Worm (Caenorhabditis elegans) whole organism, young adult: ENCODE measurements around the gene his-40.

Experiments
- B0035.1 ChIP-seq: sonication (generic microtip); optimal IDR thresholded peaks from 2 replicates; lab custom pipeline; 2016; ENCODE audit warnings: missing genetic modification characterization, mild to moderate bottlenecking, missing compliant biosample characterization, missing genotype, missing genetic modification reagents
- B0336.3 ChIP-seq: fragments of 200-800 bp; sonication (Bioruptor generic); IDR thresholded peaks from 2 replicates; pipeline ENCODE4 v1.3.6; 2022; ENCODE audit warnings: missing genetic modification characterization, missing compliant biosample characterization
- F52B5.7 ChIP-seq: sonication (generic microtip); optimal IDR thresholded peaks from 2 replicates; lab custom pipeline; 2016; ENCODE audit warnings: mild to moderate bottlenecking, missing genetic modification characterization, missing compliant biosample characterization
- F55B11.4 ChIP-seq: sonication (generic microtip); optimal IDR thresholded peaks from 2 replicates; lab custom pipeline; 2016; ENCODE audit warnings: missing compliant biosample characterization, missing genetic modification characterization, borderline replicate concordance; ENCODE audit not compliant: insufficient read depth
- Y53G8AR.9 ChIP-seq: fragments of 200-800 bp; sonication (Bioruptor generic); conservative IDR thresholded peaks from 2 replicates; pipeline ENCODE4 v1.3.6; 2022; ENCODE audit warnings: missing genetic modification reagents, missing genetic modification characterization, missing compliant biosample characterization
- Y67H2A.10 ChIP-seq: fragments of 200-800 bp; sonication (Bioruptor generic); conservative IDR thresholded peaks from 2 replicates; pipeline ENCODE4 v1.3.6; 2022; ENCODE audit warnings: missing genetic modification reagents, missing genetic modification characterization, missing compliant biosample characterization
- Y95B8A.8 ChIP-seq: fragments of 200-800 bp; sonication (Bioruptor generic); IDR thresholded peaks from 2 replicates; pipeline ENCODE4 v1.3.6; 2022; ENCODE audit warnings: missing genetic modification reagents, missing genetic modification characterization, missing compliant biosample characterization
- ZK185.1 ChIP-seq: sonication (generic microtip); optimal IDR thresholded peaks from 2 replicates; lab custom pipeline; 2016; ENCODE audit warnings: mild to moderate bottlenecking, missing genetic modification characterization, missing compliant biosample characterization; ENCODE audit not compliant: poor library complexity, severe bottlenecking
- aptf-2 ChIP-seq: fragments of 200-800 bp; sonication (Bioruptor generic); conservative IDR thresholded peaks from 2 replicates; pipeline ENCODE4 v1.3.6; 2022; ENCODE audit warnings: missing genetic modification reagents, missing genetic modification characterization, missing compliant biosample characterization
- aptf-3 ChIP-seq: fragments of 200-800 bp; sonication (Bioruptor generic); IDR thresholded peaks from 2 replicates; pipeline ENCODE4 v1.3.6; 2022; ENCODE audit warnings: missing genetic modification characterization, missing compliant biosample characterization
- atf-7 ChIP-seq: sonication (generic microtip); optimal IDR thresholded peaks from 2 replicates; lab custom pipeline; 2017; ENCODE audit warnings: mild to moderate bottlenecking, missing genetic modification characterization, missing compliant biosample characterization
- attf-3 ChIP-seq: fragments of 200-800 bp; sonication (Bioruptor generic); conservative IDR thresholded peaks from 2 replicates; pipeline ENCODE4 v1.3.6; 2022; ENCODE audit warnings: missing genetic modification reagents, missing genetic modification characterization, missing compliant biosample characterization
- attf-6 ChIP-seq: fragments of 200-800 bp; sonication (Bioruptor generic); IDR thresholded peaks from 2 replicates; pipeline ENCODE4 v1.3.6; 2022; ENCODE audit warnings: missing genetic modification reagents, missing genetic modification characterization, missing compliant biosample characterization
- bed-1 ChIP-seq: fragments of 200-800 bp; sonication (Bioruptor generic); IDR thresholded peaks from 2 replicates; pipeline ENCODE4 v1.3.6; 2022; ENCODE audit warnings: missing genetic modification reagents, missing genetic modification characterization, missing compliant biosample characterization
- cebp-1 ChIP-seq, 2 experiments: fragments of 200-800 bp in 1 of 2; sonication (Bioruptor generic) in 1 of 2; sonication (generic microtip) in 1 of 2; IDR thresholded peaks in 1 of 2; optimal IDR thresholded peaks in 1 of 2; 2 replicates each; pipeline versions ENCODE4 v1.3.6 to Lab custom; 2017 to 2022; ENCODE audit warnings: missing compliant biosample characterization in 2 of 2, missing genetic modification characterization in 2 of 2, mild to moderate bottlenecking in 1 of 2, missing genetic modification reagents in 1 of 2, moderate library complexity in 1 of 2
- cebp-2 ChIP-seq: fragments of 200-800 bp; sonication (Bioruptor generic); IDR thresholded peaks from 2 replicates; pipeline ENCODE4 v1.3.6; 2022; ENCODE audit warnings: missing genetic modification characterization, missing compliant biosample characterization
- ceh-100 ChIP-seq: fragments of 200-800 bp; sonication (Bioruptor generic); IDR thresholded peaks from 2 replicates; pipeline ENCODE4 v1.3.6; 2022; ENCODE audit warnings: missing genetic modification reagents, missing genetic modification characterization, missing compliant biosample characterization
- ceh-27 ChIP-seq: fragments of 200-800 bp; sonication (Bioruptor generic); optimal IDR thresholded peaks from 2 replicates; lab custom pipeline; 2018; ENCODE audit warnings: mild to moderate bottlenecking, missing genetic modification characterization, moderate library complexity, missing compliant biosample characterization
- dox-1 ChIP-seq: fragments of 200-800 bp; sonication (Bioruptor generic); IDR thresholded peaks from 2 replicates; pipeline ENCODE4 v1.3.6; 2022; ENCODE audit warnings: missing genetic modification reagents, missing genetic modification characterization, missing compliant biosample characterization
- dpl-1 ChIP-seq: fragments of 150-350 bp; optimal IDR thresholded peaks from 2 replicates; lab custom pipeline; 2014; ENCODE audit warnings: missing biosample characterization, missing genetic modification reagents, missing genetic modification characterization
- efl-1 ChIP-seq: fragments of 150-350 bp; optimal IDR thresholded peaks from 2 replicates; lab custom pipeline; 2014; ENCODE audit warnings: missing biosample characterization, missing genetic modification reagents, missing genetic modification characterization
- egl-44 ChIP-seq: fragments of 200-800 bp; sonication (Bioruptor generic); IDR thresholded peaks from 2 replicates; pipeline ENCODE4 v1.3.6; 2022; ENCODE audit warnings: missing genetic modification reagents, missing genetic modification characterization, missing compliant biosample characterization
- ets-4 ChIP-seq: fragments of 200-800 bp; sonication (Bioruptor generic); optimal IDR thresholded peaks from 2 replicates; lab custom pipeline; 2018; ENCODE audit warnings: mild to moderate bottlenecking, missing genetic modification characterization, missing compliant biosample characterization
- him-1 ChIP-seq: sonication (generic microtip); optimal IDR thresholded peaks from 2 replicates; lab custom pipeline; 2016; ENCODE audit warnings: missing genotype, missing genetic modification reagents, missing genetic modification characterization, missing compliant biosample characterization
- hmg-20 ChIP-seq: fragments of 200-800 bp; sonication (Bioruptor generic); IDR thresholded peaks from 2 replicates; pipeline ENCODE4 v1.3.6; 2022; ENCODE audit warnings: missing genetic modification reagents, missing genetic modification characterization, missing compliant biosample characterization
- hrde-1 ChIP-seq: sonication (generic microtip); optimal IDR thresholded peaks from 2 replicates; lab custom pipeline; 2016; ENCODE audit warnings: missing genetic modification characterization, mild to moderate bottlenecking, missing compliant biosample characterization, moderate library complexity, missing genotype, missing genetic modification reagents, borderline replicate concordance
- let-607 ChIP-seq, 2 experiments: fragments of 200-800 bp in 1 of 2; sonication (Bioruptor generic) in 1 of 2; sonication (generic microtip) in 1 of 2; optimal IDR thresholded peaks; 2 replicates each; lab custom pipeline; 2016 to 2018; ENCODE audit warnings: mild to moderate bottlenecking in 2 of 2, missing compliant biosample characterization in 2 of 2, missing genetic modification characterization in 2 of 2, moderate library complexity in 2 of 2, missing genotype in 1 of 2
- lin-26 ChIP-seq: fragments of 200-800 bp; sonication (Bioruptor generic); IDR thresholded peaks from 2 replicates; pipeline ENCODE4 v1.3.6; 2022; ENCODE audit warnings: missing genetic modification reagents, missing genetic modification characterization, missing compliant biosample characterization
- madf-6 ChIP-seq: fragments of 200-800 bp; sonication (Bioruptor generic); IDR thresholded peaks from 2 replicates; pipeline ENCODE4 v1.3.6; 2022; ENCODE audit warnings: missing genetic modification reagents, missing genetic modification characterization, missing compliant biosample characterization
- madf-8 ChIP-seq: fragments of 200-800 bp; sonication (Bioruptor generic); conservative IDR thresholded peaks from 2 replicates; pipeline ENCODE4 v1.3.6; 2022; ENCODE audit warnings: missing genetic modification reagents, missing genetic modification characterization, missing compliant biosample characterization
- nhr-80 ChIP-seq: sonication (generic microtip); optimal IDR thresholded peaks from 2 replicates; lab custom pipeline; 2016; ENCODE audit warnings: missing genetic modification characterization, missing compliant biosample characterization
- rcor-1 ChIP-seq: fragments of 200-800 bp; sonication (Bioruptor generic); IDR thresholded peaks from 2 replicates; pipeline ENCODE4 v1.3.6; 2022; ENCODE audit warnings: missing genetic modification reagents, missing genetic modification characterization, missing compliant biosample characterization
- snpc-3.4 ChIP-seq: sonication (generic microtip); optimal IDR thresholded peaks from 2 replicates; lab custom pipeline; 2017; ENCODE audit warnings: missing genetic modification characterization, mild to moderate bottlenecking, missing compliant biosample characterization, antibody characterized with exemption, moderate library complexity, missing genotype, missing genetic modification reagents
- sptf-2 ChIP-seq: fragments of 200-800 bp; sonication (Bioruptor generic); optimal IDR thresholded peaks from 2 replicates; lab custom pipeline; 2018; ENCODE audit warnings: mild to moderate bottlenecking, missing genetic modification characterization, missing compliant biosample characterization
- tbp1 ChIP-seq: fragments of 200-800 bp; sonication (Bioruptor generic); optimal IDR thresholded peaks from 2 replicates; lab custom pipeline; 2018; ENCODE audit warnings: mild to moderate bottlenecking, missing genetic modification characterization, missing compliant biosample characterization
- tbx-9 ChIP-seq: sonication (generic microtip); optimal IDR thresholded peaks from 2 replicates; lab custom pipeline; 2016; ENCODE audit warnings: borderline replicate concordance, missing genetic modification characterization, inconsistent platforms, missing compliant biosample characterization
- unc-130 ChIP-seq: sonication (generic microtip); optimal IDR thresholded peaks from 2 replicates; lab custom pipeline; 2016; ENCODE audit warnings: missing genetic modification reagents, missing genetic modification characterization, missing compliant biosample characterization
- unc-62 ChIP-seq: fragments of 150-350 bp; optimal IDR thresholded peaks from 2 replicates; lab custom pipeline; 2014; ENCODE audit warnings: missing biosample characterization, missing genetic modification reagents, missing genetic modification characterization
- ztf-18 ChIP-seq: sonication (generic microtip); optimal IDR thresholded peaks from 2 replicates; lab custom pipeline; 2016; ENCODE audit warnings: missing genotype, mild to moderate bottlenecking, missing genetic modification characterization, missing compliant biosample characterization
- ztf-22 ChIP-seq: fragments of 200-800 bp; sonication (Bioruptor generic); optimal IDR thresholded peaks from 2 replicates; lab custom pipeline; 2018; ENCODE audit warnings: mild to moderate bottlenecking, missing genetic modification characterization, moderate library complexity, missing compliant biosample characterization
- ztf-25 ChIP-seq: fragments of 200-800 bp; sonication (Bioruptor generic); IDR thresholded peaks from 2 replicates; pipeline ENCODE4 v1.3.6; 2022; ENCODE audit warnings: missing genetic modification reagents, missing genetic modification characterization, missing compliant biosample characterization

his-40 gene

DNA sequence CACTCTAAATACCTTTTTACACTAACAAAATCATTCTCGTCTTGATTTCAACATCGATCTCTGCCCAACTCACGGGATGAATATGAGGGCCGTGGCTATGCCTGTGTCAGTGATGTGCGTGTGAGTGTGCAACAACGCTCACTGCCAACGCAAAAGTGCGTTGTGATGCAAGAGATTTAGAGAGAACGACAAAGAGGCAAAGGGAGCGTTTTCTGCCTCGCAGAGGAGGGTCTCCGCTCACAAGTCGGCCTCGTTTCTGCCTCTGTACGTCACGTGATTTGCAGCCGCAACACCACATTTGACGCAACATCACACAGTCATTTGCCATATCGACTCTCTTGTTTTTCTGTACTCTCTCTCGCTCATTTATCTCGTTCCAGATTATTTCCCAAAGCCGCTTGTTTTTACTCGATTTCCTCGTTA is 24.4 kb downstream of the his-40 start, which contains the start of gene epg-7 (continued):
- TF ChIP-seq Y67H2A.10 (GFP tag; lab: Robert Waterston, UW) (no peak), ztf-25 (GFP tag; lab: Robert Waterston, UW) (0 out of 2 replicates have a peak, but pooled peaks have one; percentile 26), sptf-2 (no peak), unc-130 (GFP tag; lab: Kevin White, UChicago) (no peak), tbx-9 (tag; lab: Kevin White, UChicago) (no peak)

DNA sequence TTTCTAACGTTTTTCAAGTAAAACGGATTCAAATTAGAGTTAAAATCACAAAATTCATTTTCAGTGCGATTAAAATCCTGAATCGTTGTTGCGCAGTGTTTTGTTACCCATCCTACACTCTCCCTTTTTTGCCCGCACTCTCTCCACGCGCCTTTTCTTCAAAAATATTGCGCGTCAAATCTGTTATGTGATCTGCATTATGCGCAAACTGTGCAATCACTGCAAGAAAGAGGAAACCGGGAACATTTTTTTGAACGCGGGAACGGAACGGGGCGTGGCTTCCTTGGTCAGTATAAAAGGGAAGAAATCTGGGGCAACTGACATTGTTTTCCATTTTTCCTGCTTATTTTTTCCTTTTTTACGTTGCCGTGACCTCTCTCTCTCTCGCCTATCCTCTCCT is 30.5 kb downstream of the his-40 start:
- TF ChIP-seq rcor-1, result 0 out of 2 replicates have a peak, but pooled peaks have one; percentile 23
- TF ChIP-seq ceh-27 (GFP tag; lab: Kevin White, UChicago), result no peak
- TF ChIP-seq lin-26 (GFP tag; lab: Robert Waterston, UW), result no peak
- peak; percentile 63 for TF ChIP-seq madf-6 (GFP tag; lab: Robert Waterston, UW)
- no peak for TF ChIP-seq Y53G8AR.9 (GFP tag; lab: Robert Waterston, UW)
- peak; percentile 70 for TF ChIP-seq efl-1 (GFP tag; lab: Kevin White, UChicago)
- TF ChIP-seq F55B11.4 (tag; lab: Kevin White, UChicago), result no peak
- no peak for TF ChIP-seq hrde-1
- TF ChIP-seq ceh-100 (GFP tag; lab: Robert Waterston, UW), result no peak
- no peak for TF ChIP-seq attf-6 (GFP tag; lab: Robert Waterston, UW)
- TF ChIP-seq aptf-2 (GFP tag; lab: Robert Waterston, UW), result no peak; the same call in 1 of the 2 replicates
- TF ChIP-seq cebp-2 (GFP tag; lab: Robert Waterston, UW), result no peak
- TF ChIP-seq snpc-3.4 (tag; lab: Kevin White, UChicago), result no peak
- TF ChIP-seq Y95B8A.8 (GFP tag; lab: Robert Waterston, UW), result no peak
- peak; percentile 3 for TF ChIP-seq dpl-1 (GFP tag; lab: Kevin White, UChicago)
- TF ChIP-seq unc-62 (GFP tag; lab: Kevin White, UChicago), result no peak
- no peak for TF ChIP-seq hmg-20 (GFP tag; lab: Robert Waterston, UW)
- TF ChIP-seq cebp-1 (GFP tag; IDR thresholded peaks at IDR 0.05; lab: Robert Waterston, UW), result no peak
- no peak for TF ChIP-seq cebp-1 (tag; optimal IDR thresholded peaks at IDR 0.05; lab: Kevin White, UChicago)
- no peak for TF ChIP-seq aptf-3
- TF ChIP-seq Y67H2A.10 (GFP tag; lab: Robert Waterston, UW), result no peak
- peak; percentile 23; the same call in 1 of the 2 replicates for TF ChIP-seq madf-8
- TF ChIP-seq B0336.3 (GFP tag; lab: Robert Waterston, UW), result no peak
- TF ChIP-seq ztf-18 (tag; lab: Kevin White, UChicago), result no peak
- TF ChIP-seq tbx-9 (tag; lab: Kevin White, UChicago), result no peak

DNA sequence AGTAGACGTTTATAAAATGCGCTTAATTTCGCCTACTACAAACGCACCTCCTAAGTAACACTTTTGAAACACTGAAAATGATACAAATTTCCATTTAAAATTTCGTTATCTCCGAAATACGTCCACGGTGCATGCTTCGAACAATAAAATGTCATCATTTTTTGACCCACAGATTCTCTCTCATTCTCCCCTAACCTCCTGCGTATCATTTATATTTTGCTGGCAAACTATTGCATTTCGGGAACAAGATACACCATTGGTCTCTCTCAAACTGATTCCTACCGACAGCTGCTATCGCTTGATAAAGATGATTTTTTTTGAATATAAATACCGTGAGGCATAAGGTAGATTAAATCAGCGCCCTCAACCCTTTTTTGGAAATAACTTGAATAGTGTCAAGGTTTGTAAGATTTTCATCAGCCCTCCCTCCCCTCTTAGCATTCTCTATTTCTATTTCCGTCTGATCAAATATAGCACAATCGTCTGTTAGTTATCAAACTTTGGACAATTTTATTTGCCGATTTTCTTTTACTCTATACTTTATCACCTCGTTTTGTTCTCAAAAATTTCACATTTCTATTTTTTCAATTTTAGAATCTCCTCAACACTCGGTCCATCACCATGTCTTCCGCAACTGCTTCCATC is 31.1 kb downstream of the his-40 start, which contains the start of gene C07D8.6:
TSS of gene C07D8.6 (plus strand) at position 595 of the 645 bp plus-strand sequence.
- TF ChIP-seq ets-4 (GFP tag; lab: Kevin White, UChicago), result peak; percentile 59
- TF ChIP-seq dox-1 (GFP tag; lab: Robert Waterston, UW), result no peak
- peak; percentile 32 for TF ChIP-seq atf-7 (tag; lab: Kevin White, UChicago)
- peak; percentile 99 for TF ChIP-seq nhr-80 (tag; lab: Kevin White, UChicago)
- no peak for TF ChIP-seq F52B5.7
- no peak for TF ChIP-seq cebp-1 (GFP tag; IDR thresholded peaks at IDR 0.05; lab: Robert Waterston, UW)
- peak; percentile 3 for TF ChIP-seq cebp-1 (tag; optimal IDR thresholded peaks at IDR 0.05; lab: Kevin White, UChicago)
- no peak for TF ChIP-seq B0035.1 (tag; lab: Kevin White, UChicago)
- TF ChIP-seq egl-44 (GFP tag; lab: Robert Waterston, UW), result no peak
- TF ChIP-seq attf-3 (GFP tag; lab: Robert Waterston, UW), result no peak
- no peak for TF ChIP-seq him-1 (tag; lab: Kevin White, UChicago)
- peak in 1 of 2 experiments; percentile 42 for TF ChIP-seq let-607 (tag; optimal IDR thresholded peaks at IDR 0.05; lab: Kevin White, UChicago)
- TF ChIP-seq bed-1, result no peak
- peak; percentile 13 for TF ChIP-seq ztf-22 (GFP tag; lab: Kevin White, UChicago)
- peak; percentile 16 for TF ChIP-seq ZK185.1
- peak; percentile 42 for TF ChIP-seq tbp1 (GFP tag; lab: Kevin White, UChicago)
